Worm (Caenorhabditis elegans) whole organism, mixed stage, embryonic: Measurements from ENCODE around the gene nhr-4.

Experiments
- ceh-83 ChIP-seq: fragments of 200-800 bp; sonication (Bioruptor generic); optimal IDR thresholded peaks from 2 replicates; lab custom pipeline; 2018; ENCODE audit warnings: mild to moderate bottlenecking, missing genetic modification characterization, missing compliant biosample characterization
- elt-1 ChIP-seq: sonication (generic microtip); optimal IDR thresholded peaks from 2 replicates; lab custom pipeline; 2017; ENCODE audit warnings: missing genetic modification characterization, mild to moderate bottlenecking, missing compliant biosample characterization, antibody characterized with exemption, moderate library complexity, borderline replicate concordance; ENCODE audit not compliant: insufficient read depth
- elt-3 ChIP-seq: fragments of 150-350 bp; optimal IDR thresholded peaks from 2 replicates; lab custom pipeline; 2014; ENCODE audit warnings: missing biosample characterization, missing genetic modification characterization
- ham-2 ChIP-seq: fragments of 200-800 bp; sonication (Bioruptor generic); optimal IDR thresholded peaks from 2 replicates; lab custom pipeline; 2018; ENCODE audit warnings: mild to moderate bottlenecking, missing genetic modification characterization, missing compliant biosample characterization
- lin-32 ChIP-seq: fragments of 200-800 bp; sonication (Bioruptor generic); optimal IDR thresholded peaks from 2 replicates; lab custom pipeline; 2018; ENCODE audit warnings: mild to moderate bottlenecking, missing genetic modification characterization, missing compliant biosample characterization
- mep-1 ChIP-seq: fragments of 150-350 bp; optimal IDR thresholded peaks from 2 replicates; lab custom pipeline; 2017; ENCODE audit warnings: missing biosample characterization, missing genetic modification reagents, missing genetic modification characterization, inconsistent platforms
- nhr-12 ChIP-seq: fragments of 150-350 bp; optimal IDR thresholded peaks from 2 replicates; lab custom pipeline; 2014; ENCODE audit warnings: missing biosample characterization, missing genetic modification characterization
- nhr-237 ChIP-seq: fragments of 150-350 bp; optimal IDR thresholded peaks from 2 replicates; lab custom pipeline; 2014; ENCODE audit warnings: missing biosample characterization, missing genetic modification characterization
- nhr-76 ChIP-seq: sonication (generic microtip); optimal IDR thresholded peaks from 2 replicates; lab custom pipeline; 2017; ENCODE audit warnings: missing biosample characterization, missing genetic modification characterization
- unc-39 ChIP-seq: fragments of 150-350 bp; optimal IDR thresholded peaks from 2 replicates; lab custom pipeline; 2014; ENCODE audit warnings: missing biosample characterization, missing genetic modification characterization
- unc-62 ChIP-seq: fragments of 150-350 bp; optimal IDR thresholded peaks from 2 replicates; lab custom pipeline; 2014; ENCODE audit warnings: missing biosample characterization, missing genetic modification reagents, missing genetic modification characterization

DNA sequence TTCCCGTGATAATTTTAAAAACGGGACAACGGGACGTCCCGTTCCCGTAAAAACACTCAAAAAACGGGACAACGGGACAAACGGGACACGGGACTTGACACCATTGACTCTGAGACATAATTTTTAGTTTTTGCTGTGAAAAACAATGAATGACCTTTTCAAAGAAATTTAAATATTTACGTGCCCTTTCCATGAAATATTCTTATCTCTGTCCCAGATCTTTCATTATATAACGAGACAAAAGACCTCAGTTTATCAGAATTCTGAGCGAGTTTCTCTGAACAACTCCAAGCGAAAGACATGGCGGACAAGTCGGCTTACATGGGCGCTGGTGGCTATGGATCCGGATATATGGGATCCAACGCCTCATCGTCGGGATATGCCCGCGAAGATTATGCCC lies 35.4 kb upstream of the nhr-4 start, which contains the start of gene nspd-2:
- TF ChIP-seq elt-3, result no peak
- no peak for TF ChIP-seq elt-1 (tag; lab: Kevin White, UChicago)
- no peak for TF ChIP-seq lin-32
- no peak for TF ChIP-seq unc-39 (tag; lab: Kevin White, UChicago)
- no peak for TF ChIP-seq ceh-83 (GFP tag; lab: Kevin White, UChicago)
- TF ChIP-seq ham-2, result no peak
- TF ChIP-seq unc-62 (GFP tag; lab: Kevin White, UChicago), result no peak
- TF ChIP-seq mep-1 (tag; lab: Kevin White, UChicago), result no peak
- TF ChIP-seq nhr-237 (tag; lab: Kevin White, UChicago), result no peak
- TF ChIP-seq nhr-76 (tag; lab: Kevin White, UChicago), result no peak
- TF ChIP-seq nhr-12 (tag; lab: Kevin White, UChicago), result no peak
